Worm (Caenorhabditis elegans) whole organism, L2 larva: Measurements from ENCODE around the gene C16A11.7.

ENCODE experiments used
- C34F6.9 ChIP-seq: fragments of 150-350 bp; optimal IDR thresholded peaks from 2 replicates; lab custom pipeline; 2014; ENCODE audit warnings: missing biosample characterization, missing genetic modification characterization
- R02D3.7 ChIP-seq: fragments of 150-350 bp; optimal IDR thresholded peaks from 2 replicates; lab custom pipeline; 2014; ENCODE audit warnings: missing biosample characterization, missing genetic modification characterization
- alr-1 ChIP-seq: fragments of 150-350 bp; optimal IDR thresholded peaks from 2 replicates; lab custom pipeline; 2014; ENCODE audit warnings: missing biosample characterization, missing genetic modification characterization
- aly-2 ChIP-seq: fragments of 150-350 bp; optimal IDR thresholded peaks from 2 replicates; lab custom pipeline; 2014; ENCODE audit warnings: missing biosample characterization, missing genetic modification characterization
- ama-1 ChIP-seq: fragments of 150-350 bp; optimal IDR thresholded peaks from 2 replicates; lab custom pipeline; 2018; ENCODE audit warnings: inconsistent platforms
- blmp-1 ChIP-seq: sonication (generic microtip); optimal IDR thresholded peaks from 2 replicates; lab custom pipeline; 2017; ENCODE audit warnings: missing genetic modification characterization, mild to moderate bottlenecking, missing compliant biosample characterization, antibody characterized with exemption, moderate library complexity; ENCODE audit not compliant: insufficient read depth
- crh-2 ChIP-seq: sonication (generic microtip); optimal IDR thresholded peaks from 2 replicates; lab custom pipeline; 2017; ENCODE audit warnings: missing biosample characterization, missing genetic modification characterization
- dmd-4 ChIP-seq: sonication (generic microtip); optimal IDR thresholded peaks from 2 replicates; lab custom pipeline; 2017; ENCODE audit warnings: missing biosample characterization, missing genetic modification characterization
- egl-27 ChIP-seq: sonication (generic microtip); optimal IDR thresholded peaks from 3 replicates; lab custom pipeline; 2017; ENCODE audit warnings: missing biosample characterization, missing genetic modification reagents, missing genetic modification characterization
- elt-1 ChIP-seq: fragments of 150-350 bp; optimal IDR thresholded peaks from 2 replicates; lab custom pipeline; 2014; ENCODE audit warnings: missing biosample characterization, missing genetic modification characterization
- elt-3 ChIP-seq: sonication (generic microtip); optimal IDR thresholded peaks from 2 replicates; lab custom pipeline; 2017; ENCODE audit warnings: missing biosample characterization, missing genetic modification characterization
- gmeb-1 ChIP-seq: fragments of 150-350 bp; optimal IDR thresholded peaks from 2 replicates; lab custom pipeline; 2014; ENCODE audit warnings: missing biosample characterization, missing genetic modification characterization
- lin-13 ChIP-seq: fragments of 150-350 bp; optimal IDR thresholded peaks from 2 replicates; lab custom pipeline; 2014; ENCODE audit warnings: missing biosample characterization, missing genetic modification reagents, missing genetic modification characterization
- lin-39 ChIP-seq: fragments of 150-350 bp; optimal IDR thresholded peaks from 2 replicates; lab custom pipeline; 2014; ENCODE audit warnings: missing biosample characterization, missing genetic modification reagents, missing genetic modification characterization
- lsy-2 ChIP-seq, 2 experiments: fragments of 150-350 bp in 1 of 2; sonication (generic microtip) in 1 of 2; optimal IDR thresholded peaks; 2 replicates each; lab custom pipeline; 2014 to 2017; ENCODE audit warnings: missing biosample characterization in 2 of 2, missing genetic modification characterization in 2 of 2
- mbf-1 ChIP-seq: sonication (generic microtip); optimal IDR thresholded peaks from 2 replicates; lab custom pipeline; 2017; ENCODE audit warnings: missing biosample characterization, missing genetic modification characterization
- nhr-11 ChIP-seq: fragments of 150-350 bp; optimal IDR thresholded peaks from 2 replicates; lab custom pipeline; 2014; ENCODE audit warnings: missing biosample characterization, missing genetic modification characterization
- nhr-12 ChIP-seq: fragments of 150-350 bp; optimal IDR thresholded peaks from 2 replicates; lab custom pipeline; 2014; ENCODE audit warnings: missing biosample characterization, missing genetic modification characterization
- nhr-21 ChIP-seq: fragments of 150-350 bp; optimal IDR thresholded peaks from 2 replicates; lab custom pipeline; 2014; ENCODE audit warnings: missing biosample characterization, missing genetic modification characterization
- nhr-23 ChIP-seq: fragments of 150-350 bp; optimal IDR thresholded peaks from 2 replicates; lab custom pipeline; 2014; ENCODE audit warnings: missing biosample characterization, missing genetic modification reagents, missing genetic modification characterization
- nhr-25 ChIP-seq: fragments of 150-350 bp; sonication (generic microtip); optimal IDR thresholded peaks from 3 replicates; lab custom pipeline; 2014; ENCODE audit warnings: missing biosample characterization, missing genetic modification characterization
- peb-1 ChIP-seq: fragments of 150-350 bp; optimal IDR thresholded peaks from 2 replicates; lab custom pipeline; 2014; ENCODE audit warnings: missing biosample characterization, missing genetic modification characterization
- sem-4 ChIP-seq: fragments of 150-350 bp; optimal IDR thresholded peaks from 2 replicates; lab custom pipeline; 2014; ENCODE audit warnings: missing biosample characterization, missing genetic modification reagents, missing genetic modification characterization
- snpc-4 ChIP-seq: fragments of 150-350 bp; optimal IDR thresholded peaks from 2 replicates; lab custom pipeline; 2014; ENCODE audit warnings: missing biosample characterization, missing genetic modification characterization
- unc-55 ChIP-seq: fragments of 150-350 bp; sonication (generic microtip); optimal IDR thresholded peaks from 3 replicates; lab custom pipeline; 2014; ENCODE audit warnings: missing biosample characterization, missing genetic modification reagents, missing genetic modification characterization
- unc-62 ChIP-seq: fragments of 150-350 bp; optimal IDR thresholded peaks from 2 replicates; lab custom pipeline; 2014; ENCODE audit warnings: missing biosample characterization, missing genetic modification reagents, missing genetic modification characterization
- zag-1 ChIP-seq: fragments of 150-350 bp; optimal IDR thresholded peaks from 2 replicates; lab custom pipeline; 2014; ENCODE audit warnings: missing biosample characterization, missing genetic modification characterization
- ztf-1 ChIP-seq: fragments of 200-800 bp; sonication (Bioruptor generic); conservative IDR thresholded peaks from 2 replicates; pipeline ENCODE4 v1.3.6; 2022; ENCODE audit warnings: missing genetic modification characterization, missing compliant biosample characterization

The C16A11.7 gene

DNA sequence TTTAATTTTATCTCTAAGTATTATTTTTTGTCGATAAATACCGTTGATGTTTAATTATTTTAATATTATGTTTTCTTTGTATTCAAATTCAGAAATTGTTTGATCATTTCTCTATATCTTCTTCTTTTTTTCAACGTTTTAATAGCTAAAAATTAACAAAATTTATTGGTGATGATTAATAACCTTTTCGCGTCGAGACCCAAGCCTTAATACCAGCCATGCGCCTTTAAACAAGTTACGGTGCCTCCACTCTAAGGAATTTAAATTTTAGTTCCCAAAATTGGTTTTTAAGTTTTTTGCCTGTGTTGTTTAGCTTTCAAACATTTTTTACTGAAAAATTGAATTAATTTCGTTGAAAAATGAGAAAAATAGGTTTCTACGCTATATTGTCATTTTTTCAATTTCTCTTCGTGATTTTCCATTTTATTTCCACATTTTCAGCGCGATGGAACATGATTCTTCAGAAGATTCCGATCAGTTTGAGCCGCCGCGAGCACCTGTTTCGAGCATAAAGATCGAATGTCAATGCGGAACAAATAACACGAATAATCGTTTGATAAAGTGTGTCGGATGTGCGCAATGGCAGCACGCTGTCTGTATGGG is 27.5 kb downstream of the C16A11.7 start, which contains the start of gene C16A11.3:
Gene C16A11.3, plus strand, starts transcription at position 440 of the 603 bp plus-strand sequence.
- TF ChIP-seq unc-55 (GFP tag; lab: Kevin White, UChicago) (no peak), dmd-4 (tag; lab: Kevin White, UChicago) (no peak)

DNA sequence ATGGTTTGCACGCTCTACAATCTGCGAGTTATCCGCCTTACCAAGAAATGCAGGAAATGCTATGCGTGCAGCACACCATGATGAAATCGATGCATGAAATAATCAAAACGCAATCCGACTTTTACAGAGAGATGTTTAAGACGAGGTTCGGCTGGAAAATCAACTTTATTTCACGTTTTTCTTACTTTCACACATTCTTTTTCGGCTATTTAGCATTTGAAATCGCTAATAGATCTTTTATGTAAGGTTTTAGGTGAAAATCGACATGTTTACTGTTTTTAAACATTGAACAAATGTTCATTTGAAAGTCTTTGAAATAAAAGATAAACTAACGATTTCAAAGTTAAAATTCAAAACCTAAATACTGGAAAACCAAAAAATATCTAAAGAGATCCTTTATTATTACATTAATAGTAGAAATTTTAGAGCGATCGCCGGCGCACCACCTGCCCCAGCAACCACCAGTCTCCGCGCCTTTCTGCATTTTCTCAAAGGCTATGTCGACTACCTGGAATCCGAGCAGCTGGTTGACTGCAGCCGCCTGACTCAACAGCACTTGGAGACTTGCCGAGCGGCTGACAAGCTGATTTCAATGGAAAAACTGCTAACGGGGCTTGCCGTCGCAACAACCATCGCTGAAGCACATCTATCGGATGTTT is 28.5 kb downstream of the C16A11.7 start:
- TF ChIP-seq nhr-12 (tag; lab: Kevin White, UChicago) (no peak), zag-1 (tag; lab: Kevin White, UChicago) (no peak)

DNA sequence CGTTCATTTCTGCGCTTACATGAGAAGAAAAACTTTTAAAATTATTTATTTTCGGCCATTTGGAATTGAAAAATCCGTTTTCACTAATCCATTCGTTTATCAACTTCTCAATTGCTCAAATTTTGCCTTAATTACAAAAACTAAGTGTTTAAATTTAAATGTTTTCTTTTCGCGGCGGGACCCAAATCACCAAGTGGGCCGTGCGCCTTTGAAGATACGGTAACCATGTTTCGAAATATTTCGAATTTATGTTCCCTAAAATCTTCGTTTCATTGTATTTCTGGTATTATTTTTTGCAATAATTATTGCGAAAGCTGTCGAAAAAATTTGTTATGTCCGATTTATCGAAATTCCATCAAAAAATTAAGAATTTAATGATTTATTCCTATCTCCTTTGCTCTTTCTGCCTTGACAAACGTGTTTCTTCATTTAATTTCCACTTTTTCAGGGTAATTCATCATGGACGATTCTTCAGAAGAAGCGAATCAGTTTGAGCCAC is 30.1 kb downstream of the C16A11.7 start, which contains the start of gene C16A11.4:
Gene C16A11.4, plus strand, starts transcription at position 449 of the 499 bp plus-strand sequence.
- TF ChIP-seq blmp-1 (tag; lab: Kevin White, UChicago) = no peak
- TF ChIP-seq egl-27 = no peak
- no peak for TF ChIP-seq peb-1 (tag; lab: Kevin White, UChicago)
- no peak for TF ChIP-seq lin-39 (tag; lab: Kevin White, UChicago)
- TF ChIP-seq elt-1 (tag; lab: Kevin White, UChicago) = no peak
- no peak for TF ChIP-seq mbf-1 (tag; lab: Kevin White, UChicago)
- TF ChIP-seq lsy-2 (tag; optimal IDR thresholded peaks at IDR 0.05; lab: Kevin White, UChicago) = no peak
- TF ChIP-seq nhr-12 (tag; lab: Kevin White, UChicago) = no peak
- no peak for TF ChIP-seq R02D3.7 (tag; lab: Kevin White, UChicago)
- no peak for TF ChIP-seq gmeb-1

DNA sequence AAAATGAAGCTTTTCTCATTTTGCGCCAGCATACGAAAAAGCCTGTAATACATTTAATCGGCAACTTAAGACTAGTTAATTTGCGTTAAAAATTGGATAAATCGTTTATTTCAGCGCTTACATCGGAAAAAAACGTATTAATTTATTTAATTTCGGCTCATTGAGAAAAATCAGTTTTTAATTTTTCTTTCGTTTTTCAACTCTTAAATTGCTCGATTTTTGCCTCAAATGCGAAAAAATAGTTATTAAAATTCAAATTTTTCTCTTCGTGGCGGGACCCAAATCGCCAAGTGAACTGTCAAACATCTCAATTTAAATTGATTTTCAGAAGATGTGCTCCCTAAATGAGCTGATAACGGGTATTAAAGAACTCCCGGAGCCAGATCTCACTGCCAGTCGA is 33.8 kb downstream of the C16A11.7 start, which contains the start of gene C16A11.5:
Gene C16A11.5, plus strand, starts transcription at position 323 of the 400 bp plus-strand sequence.
- TF ChIP-seq snpc-4 (no peak), elt-3 (tag; lab: Kevin White, UChicago) (no peak), nhr-11 (tag; lab: Kevin White, UChicago) (no peak), ztf-1 (no peak), sem-4 (no peak), alr-1 (tag; lab: Kevin White, UChicago) (no peak), blmp-1 (tag; lab: Kevin White, UChicago) (no peak), aly-2 (tag; lab: Kevin White, UChicago) (no peak), nhr-25 (no peak), C34F6.9 (tag; lab: Kevin White, UChicago) (no peak), lin-39 (tag; lab: Kevin White, UChicago) (no peak), dmd-4 (tag; lab: Kevin White, UChicago) (no peak), lin-13 (no peak)

DNA sequence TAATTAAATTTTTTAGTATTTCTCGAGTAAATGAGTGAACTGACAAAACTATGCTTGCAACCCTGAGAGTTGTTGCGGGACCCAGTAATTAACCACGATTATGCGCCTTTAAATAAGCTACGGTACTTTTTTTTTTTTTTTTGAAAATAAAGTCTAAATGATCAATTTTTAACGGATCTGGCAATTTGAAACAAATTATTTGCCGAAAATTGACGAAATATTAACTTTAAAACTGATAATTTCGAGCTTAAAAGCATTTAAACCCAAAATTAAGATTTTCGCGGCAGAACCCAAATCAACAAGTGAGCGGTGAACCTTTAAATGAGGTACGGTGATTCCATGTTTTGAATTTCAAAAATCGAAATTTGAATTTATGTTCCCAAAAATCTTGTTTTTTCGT is 34.3 kb downstream of the C16A11.7 start:
- no peak for TF ChIP-seq nhr-12 (tag; lab: Kevin White, UChicago)

DNA sequence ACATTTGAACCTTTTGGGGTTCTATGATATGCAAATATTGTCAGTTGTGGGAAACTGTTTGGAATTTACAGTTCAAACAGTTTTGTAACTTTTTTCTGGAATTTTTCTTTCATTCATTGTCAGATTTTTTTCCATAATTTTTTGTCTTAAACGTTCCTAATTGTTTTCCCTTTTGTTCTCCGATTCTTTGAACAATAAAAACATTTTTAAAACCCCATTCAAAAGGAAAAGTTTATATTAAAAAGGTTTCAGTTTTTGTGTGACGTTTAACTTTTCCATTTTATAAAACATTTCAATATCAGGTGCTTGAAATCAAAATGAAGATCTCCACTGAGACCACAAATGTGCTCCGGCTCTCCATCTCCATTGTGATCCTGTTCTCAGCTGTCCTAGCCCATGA is 37.7 kb downstream of the C16A11.7 start, which contains the start of gene F31D5.1:
Gene F31D5.1, plus strand, starts transcription at position 301 of the 400 bp plus-strand sequence.
- no peak for TF ChIP-seq ama-1 (lab: Kevin White, UChicago)
- no peak for TF ChIP-seq nhr-21 (tag; lab: Kevin White, UChicago)
- TF ChIP-seq aly-2 (tag; lab: Kevin White, UChicago) = no peak
- no peak for TF ChIP-seq unc-62 (GFP tag; lab: Kevin White, UChicago)
- TF ChIP-seq nhr-23 (tag; lab: Kevin White, UChicago) = no peak

DNA sequence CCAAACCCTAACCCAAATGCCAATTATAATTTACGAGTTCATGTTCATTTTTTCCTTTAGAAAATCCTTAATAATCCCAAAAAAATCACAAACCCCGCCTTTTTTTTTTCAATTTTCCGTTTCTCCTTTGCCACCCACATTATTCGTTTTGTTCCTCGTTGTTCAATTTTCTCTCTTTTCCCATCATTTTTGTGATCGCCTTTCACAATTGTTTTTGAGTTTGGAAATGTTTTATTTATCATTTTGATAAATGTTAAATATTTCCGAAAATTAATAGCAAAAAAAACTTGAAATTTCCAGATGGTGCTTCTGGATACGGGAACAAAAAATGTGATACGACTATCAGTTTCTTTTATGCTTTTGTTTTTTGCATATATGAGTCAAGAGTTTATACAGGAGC is 41.4 kb downstream of the C16A11.7 start, which contains the start of gene F31D5.2:
Gene F31D5.2, plus strand, starts transcription at position 301 of the 400 bp plus-strand sequence.
- no peak for TF ChIP-seq crh-2 (tag; lab: Kevin White, UChicago)
- no peak for TF ChIP-seq snpc-4
- TF ChIP-seq peb-1 (tag; lab: Kevin White, UChicago) = no peak
- TF ChIP-seq unc-62 (GFP tag; lab: Kevin White, UChicago) = no peak
